Worm (Caenorhabditis elegans) whole organism, late embryonic: ENCODE results near the gene chts-1.

Experiments used
- F13H6.1 ChIP-seq: sonication (generic microtip); optimal IDR thresholded peaks from 2 replicates; lab custom pipeline; 2016; ENCODE audit warnings: missing genetic modification characterization, missing compliant biosample characterization
- T23F11.4 ChIP-seq: fragments of 200-800 bp; sonication (Bioruptor generic); optimal IDR thresholded peaks from 2 replicates; lab custom pipeline; 2018; ENCODE audit warnings: mild to moderate bottlenecking, missing genetic modification characterization, missing compliant biosample characterization
- Y22D7AL.16 ChIP-seq: sonication (generic microtip); optimal IDR thresholded peaks from 2 replicates; lab custom pipeline; 2016; ENCODE audit warnings: missing genetic modification characterization, missing compliant biosample characterization
- ahr-1 ChIP-seq: sonication (generic microtip); optimal IDR thresholded peaks from 2 replicates; lab custom pipeline; 2016; ENCODE audit warnings: missing genetic modification characterization, missing compliant biosample characterization
- ceh-18 ChIP-seq: sonication (generic microtip); optimal IDR thresholded peaks from 2 replicates; lab custom pipeline; 2016; ENCODE audit warnings: missing genetic modification characterization, missing compliant biosample characterization
- ceh-19 ChIP-seq: fragments of 200-800 bp; sonication (Bioruptor generic); optimal IDR thresholded peaks from 2 replicates; lab custom pipeline; 2018; ENCODE audit warnings: mild to moderate bottlenecking, missing genetic modification characterization, missing compliant biosample characterization
- ceh-30 ChIP-seq: fragments of 150-350 bp; optimal IDR thresholded peaks from 2 replicates; lab custom pipeline; 2014; ENCODE audit warnings: missing biosample characterization, missing genetic modification characterization
- ceh-31 ChIP-seq: sonication (generic microtip); optimal IDR thresholded peaks from 2 replicates; lab custom pipeline; 2016; ENCODE audit warnings: missing genetic modification characterization, missing compliant biosample characterization
- ceh-34 ChIP-seq: sonication (generic microtip); optimal IDR thresholded peaks from 2 replicates; lab custom pipeline; 2016; ENCODE audit warnings: mild to moderate bottlenecking, missing genetic modification characterization, missing compliant biosample characterization
- ceh-48 ChIP-seq: sonication (generic microtip); optimal IDR thresholded peaks from 2 replicates; lab custom pipeline; 2016; ENCODE audit warnings: missing genetic modification characterization, inconsistent platforms, missing compliant biosample characterization
- che-1 ChIP-seq: sonication (generic microtip); optimal IDR thresholded peaks from 2 replicates; lab custom pipeline; 2016; ENCODE audit warnings: mild to moderate bottlenecking, missing genetic modification characterization, missing compliant biosample characterization
- dve-1 ChIP-seq: sonication (generic microtip); optimal IDR thresholded peaks from 2 replicates; lab custom pipeline; 2017; ENCODE audit warnings: antibody characterized with exemption, mild to moderate bottlenecking, missing genetic modification characterization, missing compliant biosample characterization
- elt-4 ChIP-seq: sonication (generic microtip); optimal IDR thresholded peaks from 2 replicates; lab custom pipeline; 2016; ENCODE audit warnings: missing genetic modification characterization, missing compliant biosample characterization
- hlh-15 ChIP-seq: sonication (generic microtip); optimal IDR thresholded peaks from 2 replicates; lab custom pipeline; 2016; ENCODE audit warnings: missing genetic modification characterization, missing compliant biosample characterization
- lin-11 ChIP-seq: fragments of 200-800 bp; sonication (Bioruptor generic); optimal IDR thresholded peaks from 2 replicates; lab custom pipeline; 2018; ENCODE audit warnings: mild to moderate bottlenecking, missing genetic modification characterization, missing compliant biosample characterization
- madf-2 ChIP-seq: sonication (generic microtip); optimal IDR thresholded peaks from 2 replicates; lab custom pipeline; 2017; ENCODE audit warnings: missing genetic modification characterization, missing compliant biosample characterization
- mec-3 ChIP-seq: sonication (generic microtip); optimal IDR thresholded peaks from 2 replicates; lab custom pipeline; 2016; ENCODE audit warnings: borderline replicate concordance, missing genetic modification characterization, missing compliant biosample characterization
- nfya-1 ChIP-seq: sonication (generic microtip); optimal IDR thresholded peaks from 2 replicates; lab custom pipeline; 2017; ENCODE audit warnings: missing genetic modification characterization, mild to moderate bottlenecking, missing compliant biosample characterization, antibody characterized with exemption, moderate library complexity
- nhr-11 ChIP-seq: fragments of 150-350 bp; optimal IDR thresholded peaks from 2 replicates; lab custom pipeline; 2014; ENCODE audit warnings: missing biosample characterization, missing genetic modification characterization
- nhr-232 ChIP-seq: sonication (generic microtip); optimal IDR thresholded peaks from 2 replicates; lab custom pipeline; 2016; ENCODE audit warnings: missing genetic modification characterization, missing compliant biosample characterization
- odd-2 ChIP-seq: sonication (generic microtip); optimal IDR thresholded peaks from 2 replicates; lab custom pipeline; 2017; ENCODE audit warnings: antibody characterized with exemption, mild to moderate bottlenecking, missing genetic modification characterization, missing compliant biosample characterization
- pha-2 ChIP-seq: sonication (generic microtip); optimal IDR thresholded peaks from 2 replicates; lab custom pipeline; 2017; ENCODE audit warnings: mild to moderate bottlenecking, missing genetic modification characterization, missing compliant biosample characterization
- pqm-1 ChIP-seq: sonication (generic microtip); optimal IDR thresholded peaks from 2 replicates; lab custom pipeline; 2016; ENCODE audit warnings: missing genetic modification characterization, missing compliant biosample characterization
- pros-1 ChIP-seq: fragments of 150-350 bp; optimal IDR thresholded peaks from 2 replicates; lab custom pipeline; 2014; ENCODE audit warnings: missing biosample characterization, missing genetic modification reagents, missing genetic modification characterization
- ref-2 ChIP-seq: sonication (generic microtip); optimal IDR thresholded peaks from 2 replicates; lab custom pipeline; 2016; ENCODE audit warnings: missing genetic modification characterization, missing compliant biosample characterization
- rnt-1 ChIP-seq: sonication (generic microtip); optimal IDR thresholded peaks from 2 replicates; lab custom pipeline; 2016; ENCODE audit warnings: missing genetic modification characterization, missing compliant biosample characterization
- sox-2 ChIP-seq: fragments of 200-800 bp; sonication (Bioruptor generic); IDR thresholded peaks from 2 replicates; pipeline ENCODE4 v1.3.6; 2022; ENCODE audit warnings: missing genetic modification reagents, missing genetic modification characterization, missing compliant biosample characterization
- tbx-2 ChIP-seq: sonication (generic microtip); optimal IDR thresholded peaks from 2 replicates; lab custom pipeline; 2016; ENCODE audit warnings: missing genetic modification characterization, missing compliant biosample characterization
- ttx-3 ChIP-seq: sonication (generic microtip); optimal IDR thresholded peaks from 2 replicates; lab custom pipeline; 2016; ENCODE audit warnings: missing genetic modification reagents, missing genetic modification characterization, missing compliant biosample characterization
- unc-3 ChIP-seq, 2 experiments: fragments of 200-800 bp in 1 of 2; sonication (Bioruptor generic) in 1 of 2; sonication (generic microtip) in 1 of 2; conservative IDR thresholded peaks in 1 of 2; optimal IDR thresholded peaks in 1 of 2; 2 replicates each; pipeline versions ENCODE4 v1.3.6 to Lab custom; 2016 to 2022; ENCODE audit warnings: missing compliant biosample characterization in 2 of 2, missing genetic modification characterization in 2 of 2, missing genetic modification reagents in 1 of 2
- unc-42 ChIP-seq: sonication (generic microtip); optimal IDR thresholded peaks from 2 replicates; lab custom pipeline; 2016; ENCODE audit warnings: missing genotype, missing genetic modification characterization, missing compliant biosample characterization
- unc-55 ChIP-seq: sonication (generic microtip); optimal IDR thresholded peaks from 2 replicates; lab custom pipeline; 2017; ENCODE audit warnings: missing biosample characterization, missing genetic modification reagents, missing genetic modification characterization
- ztf-16 ChIP-seq: sonication (generic microtip); optimal IDR thresholded peaks from 2 replicates; lab custom pipeline; 2017; ENCODE audit warnings: missing genetic modification characterization, missing compliant biosample characterization

Gene chts-1

DNA sequence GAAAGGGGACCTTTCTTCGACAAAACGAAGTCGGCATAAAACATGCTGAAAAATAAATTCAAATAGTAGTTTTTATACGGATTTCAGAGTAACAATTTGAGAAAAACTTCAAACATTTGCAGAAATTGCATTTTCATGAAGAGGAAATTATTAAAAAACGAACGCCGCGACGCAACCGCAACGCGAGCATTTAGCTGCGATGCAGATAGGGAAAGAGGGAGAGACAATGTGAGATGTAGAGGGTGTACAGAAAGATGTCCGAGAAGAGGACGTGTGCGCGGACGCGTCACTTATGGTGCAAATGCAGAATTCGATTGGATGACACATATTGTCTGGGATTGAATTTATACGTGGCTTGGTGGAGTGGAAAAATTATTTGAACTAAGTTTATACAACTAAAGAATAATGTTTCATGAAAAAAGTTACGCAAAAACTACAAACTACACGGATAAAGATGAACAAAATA is 44.5 kb downstream of the chts-1 start, which contains the start of gene coh-1:
TSS of gene coh-1 (minus strand) at position 51 of the 466 bp plus-strand sequence.
- TF ChIP-seq nfya-1: peak; percentile 68
- no peak for TF ChIP-seq pqm-1
- peak; percentile 24 for TF ChIP-seq ceh-18
- TF ChIP-seq ztf-16 (tag; lab: Kevin White, UChicago): no peak
- peak; percentile 2 for TF ChIP-seq ceh-30 (tag; lab: Kevin White, UChicago)
- peak; percentile 41 for TF ChIP-seq ceh-34 (tag; lab: Kevin White, UChicago)
- peak; percentile 54 for TF ChIP-seq rnt-1 (tag; lab: Kevin White, UChicago)
- peak; percentile 83 for TF ChIP-seq unc-42 (tag; lab: Kevin White, UChicago)
- no peak for TF ChIP-seq ceh-48 (tag; lab: Kevin White, UChicago)
- TF ChIP-seq hlh-15: no peak
- peak; percentile 21 for TF ChIP-seq unc-55
- TF ChIP-seq ahr-1: no peak
- TF ChIP-seq nhr-232: no peak
- peak; percentile 50 for TF ChIP-seq pros-1 (tag; lab: Kevin White, UChicago)
- TF ChIP-seq ceh-31 (tag; lab: Kevin White, UChicago): peak; percentile 85
- peak; percentile 43 for TF ChIP-seq tbx-2 (tag; lab: Kevin White, UChicago)

DNA sequence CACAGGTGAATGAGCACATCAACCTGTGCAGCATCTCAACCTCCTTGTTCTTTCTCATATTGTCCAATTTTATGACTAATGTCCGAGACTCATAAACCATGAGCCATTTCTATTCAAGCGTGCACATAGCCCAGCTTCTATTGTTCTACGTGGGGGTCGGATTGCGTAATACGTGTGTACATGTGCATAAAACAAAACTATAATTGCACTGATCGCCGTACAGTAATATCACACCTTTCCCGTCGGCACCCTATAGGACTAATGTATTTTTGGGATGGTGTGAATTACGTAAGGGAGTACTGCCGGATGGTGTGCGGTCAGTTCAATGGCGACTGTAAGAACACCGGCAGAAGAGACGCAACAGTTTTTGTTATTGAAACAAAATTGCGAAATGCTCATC is 49.6 kb downstream of the chts-1 start:
- TF ChIP-seq elt-4 (tag; lab: Kevin White, UChicago) (no peak), ceh-19 (GFP tag; lab: Kevin White, UChicago) (no peak), F13H6.1 (tag; lab: Kevin White, UChicago) (no peak), hlh-15 (no peak), sox-2 (GFP tag; lab: Robert Waterston, UW) (peak; percentile 77; the same call in 1 of the 2 replicates), T23F11.4 (no peak), lin-11 (no peak), unc-3 (GFP tag; conservative IDR thresholded peaks at IDR 0.05; lab: Robert Waterston, UW) (no peak), unc-3 (tag; optimal IDR thresholded peaks at IDR 0.05; lab: Kevin White, UChicago) (no peak), ztf-16 (tag; lab: Kevin White, UChicago) (no peak), ahr-1 (no peak), ceh-30 (tag; lab: Kevin White, UChicago) (no peak), pha-2 (tag; lab: Kevin White, UChicago) (no peak), ceh-31 (tag; lab: Kevin White, UChicago) (peak; percentile 16), nhr-11 (tag; lab: Kevin White, UChicago) (no peak)

DNA sequence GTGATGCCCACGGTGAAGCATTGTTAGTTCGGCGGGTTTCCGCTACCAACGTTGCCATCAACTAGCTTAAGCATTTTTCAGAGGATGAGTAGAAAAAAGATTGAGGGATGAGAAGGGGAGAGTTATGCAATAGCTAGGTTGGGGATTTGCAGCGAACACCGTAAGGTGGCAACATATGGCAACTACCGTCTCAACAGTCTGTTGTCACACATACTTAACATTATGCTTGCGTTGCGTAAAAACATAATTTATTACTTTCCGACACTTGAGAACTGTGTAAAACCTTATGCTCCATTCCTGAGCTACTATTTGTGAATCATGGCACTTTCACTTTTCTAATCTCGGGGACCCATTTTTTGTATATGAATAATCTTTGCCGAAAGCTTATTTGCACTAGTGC is 52.8 kb downstream of the chts-1 start:
- TF ChIP-seq sox-2 (GFP tag; lab: Robert Waterston, UW) (no peak), Y22D7AL.16 (tag; lab: Kevin White, UChicago) (no peak), che-1 (tag; lab: Kevin White, UChicago) (no peak), F13H6.1 (tag; lab: Kevin White, UChicago) (no peak), mec-3 (no peak), odd-2 (tag; lab: Kevin White, UChicago) (no peak), madf-2 (tag; lab: Kevin White, UChicago) (no peak), ref-2 (no peak), T23F11.4 (no peak)

DNA sequence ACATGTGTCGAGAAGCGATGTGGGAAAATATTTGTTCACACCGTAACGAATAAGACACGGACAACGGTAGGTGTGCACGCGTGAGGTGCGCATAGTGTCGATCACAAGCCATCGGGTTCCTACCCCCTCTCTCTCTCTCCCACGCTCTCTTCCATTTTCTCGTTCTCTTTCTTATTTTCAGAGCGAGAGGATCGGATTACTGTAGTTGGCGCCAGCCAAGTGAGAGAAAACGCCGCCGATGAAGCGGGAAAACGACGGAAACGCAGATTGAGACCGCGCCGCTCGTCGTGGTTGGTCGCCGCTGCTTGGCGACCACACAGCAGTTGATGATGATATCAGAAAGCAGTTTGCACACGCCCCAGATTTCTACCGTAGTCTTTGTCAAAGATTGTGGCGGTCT is 55.1 kb downstream of the chts-1 start:
- no peak for TF ChIP-seq ceh-30 (tag; lab: Kevin White, UChicago)
- TF ChIP-seq ceh-34 (tag; lab: Kevin White, UChicago): peak; percentile 48
- TF ChIP-seq nfya-1: peak; percentile 47
- no peak for TF ChIP-seq unc-3 (GFP tag; conservative IDR thresholded peaks at IDR 0.05; lab: Robert Waterston, UW)
- no peak for TF ChIP-seq unc-3 (tag; optimal IDR thresholded peaks at IDR 0.05; lab: Kevin White, UChicago)

DNA sequence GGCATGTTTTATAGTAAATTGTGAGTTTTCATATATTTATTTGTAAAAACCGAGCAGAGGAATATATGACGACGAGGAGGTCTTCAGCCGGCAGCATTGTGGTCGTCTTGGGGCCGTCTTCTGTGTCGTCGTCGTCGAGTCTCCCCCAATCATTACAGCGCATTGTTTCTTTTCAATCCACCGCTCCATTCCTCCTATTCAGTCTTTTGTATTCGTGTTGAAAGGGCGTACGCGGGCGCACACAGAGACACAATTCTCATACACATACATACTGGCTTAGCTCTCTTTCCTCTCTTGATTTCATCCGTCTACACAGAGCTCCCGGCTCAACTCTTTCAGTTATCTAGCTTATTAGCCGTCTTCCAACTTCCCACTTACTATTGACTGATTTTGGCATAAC is 55.8 kb downstream of the chts-1 start, which contains the start of gene sox-2:
TSS of gene sox-2 (minus strand) at position 100 of the 400 bp plus-strand sequence.
- TF ChIP-seq dve-1 (tag; lab: Kevin White, UChicago): no peak
- peak; percentile 51 for TF ChIP-seq ceh-31 (tag; lab: Kevin White, UChicago)
- TF ChIP-seq ttx-3 (tag; lab: Kevin White, UChicago): no peak
- peak; percentile 69 for TF ChIP-seq sox-2 (GFP tag; lab: Robert Waterston, UW)
- peak; percentile 4 for TF ChIP-seq ref-2
